Comparison of ENCODE assay signal across 2 fruit fly cellular contexts in the genomic region with DNA sequence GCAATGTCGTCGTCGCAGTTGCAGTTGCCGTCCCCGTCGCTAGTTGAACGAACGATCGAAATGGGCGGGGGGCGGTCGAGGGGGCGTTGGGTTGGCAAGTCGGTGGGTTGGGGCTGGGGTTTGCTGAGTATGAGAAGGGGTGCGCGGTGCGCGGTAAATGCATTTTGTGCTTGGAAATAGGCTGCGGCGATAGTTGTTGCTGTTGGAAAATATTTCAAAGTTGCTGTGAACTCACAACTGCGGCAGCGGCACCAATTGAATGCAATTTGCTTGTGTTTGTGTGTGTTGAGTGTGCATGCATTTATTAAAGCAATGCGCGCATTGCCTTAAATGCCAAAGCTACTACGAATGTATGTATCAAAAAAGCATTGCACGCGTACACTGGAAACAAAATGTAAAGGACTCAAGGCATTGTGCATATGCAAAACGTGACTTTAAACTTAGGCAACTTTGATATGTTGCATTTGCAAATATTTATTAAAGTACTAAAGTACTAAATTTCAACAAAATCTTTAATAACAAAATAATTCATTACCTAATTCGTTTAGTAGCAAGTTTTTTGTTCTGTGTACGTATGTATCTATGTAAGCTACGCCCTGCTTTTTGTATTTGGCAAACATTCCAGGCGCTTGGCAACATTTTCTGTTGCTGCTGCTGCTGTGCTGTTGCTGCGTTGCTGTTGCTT.
TF ChIP-seq lines count a peak whose summit lies in the region.

No protein-coding gene starts in this region.

TF ChIP-seq in whole organism, embryonic, 481 proteins besides CTCF, POLR2A, EP300 and RAD21 (continued from another document and continues in another):
- peak; percentile 15 for TF ChIP-seq tio (GFP tag; optimal IDR thresholded peaks at IDR 0.05; lab: Kevin White, UChicago)
- no peak for TF ChIP-seq CG6683 (GFP tag; optimal IDR thresholded peaks at IDR 0.05; lab: Kevin White, UChicago)
- peak; percentile 34 for TF ChIP-seq Xbp1 (GFP tag; optimal IDR thresholded peaks at IDR 0.05; lab: Kevin White, UChicago)
- TF ChIP-seq salm (tag; optimal IDR thresholded peaks at IDR 0.05; lab: Kevin White, UChicago) = peak; percentile 36
- TF ChIP-seq CG1529 (GFP tag; optimal IDR thresholded peaks at IDR 0.05; lab: Kevin White, UChicago) = peak; percentile 36
- peak; percentile 20 for TF ChIP-seq CG10462 (GFP tag; optimal IDR thresholded peaks at IDR 0.05; lab: Kevin White, UChicago)
- no peak for TF ChIP-seq Tbp (GFP tag; optimal IDR thresholded peaks at IDR 0.05; lab: Kevin White, UChicago)
- TF ChIP-seq Hsf (GFP tag; optimal IDR thresholded peaks at IDR 0.05; lab: Kevin White, UChicago) = peak; percentile 45
- TF ChIP-seq Antp (GFP tag; optimal IDR thresholded peaks at IDR 0.05; lab: Kevin White, UChicago) = peak; percentile 32
- TF ChIP-seq rib (GFP tag; IDR thresholded peaks at IDR 0.05; lab: Robert Waterston, UW) = peak; percentile 80
- TF ChIP-seq jing (GFP tag; optimal IDR thresholded peaks at IDR 0.05; lab: Kevin White, UChicago) = no peak
- TF ChIP-seq row (GFP tag; IDR thresholded peaks at IDR 0.05; lab: Robert Waterston, UW) = 0 out of 3 replicates have a peak, but pooled peaks have one; percentile 26
- no peak for TF ChIP-seq CG16813 (GFP tag; IDR thresholded peaks at IDR 0.05; lab: Robert Waterston, UW; ENCODE audit: partially characterized antibody)
- peak; percentile 3; the same call in 1 of the 3 replicates for TF ChIP-seq CG17361 (GFP tag; IDR thresholded peaks at IDR 0.05; lab: Robert Waterston, UW)
- no peak for TF ChIP-seq Chrac-16 (GFP tag; optimal IDR thresholded peaks at IDR 0.05; lab: Kevin White, UChicago)
- peak; percentile 17; the same call in 1 of the 2 replicates for TF ChIP-seq chm (GFP tag; IDR thresholded peaks at IDR 0.05; lab: Robert Waterston, UW)
- TF ChIP-seq chif (GFP tag; optimal IDR thresholded peaks at IDR 0.05; lab: Kevin White, UChicago) = peak in 1 of 2 experiments; percentile 66
- peak; percentile 84 for TF ChIP-seq Med (GFP tag; lab: Kevin White, UChicago)
- TF ChIP-seq gsb-n (tag; optimal IDR thresholded peaks at IDR 0.05; lab: Kevin White, UChicago) = peak; percentile 73
- TF ChIP-seq psq (GFP tag; optimal IDR thresholded peaks at IDR 0.05; lab: Kevin White, UChicago) = no peak
- TF ChIP-seq chinmo (GFP tag; IDR thresholded peaks at IDR 0.05; lab: Robert Waterston, UW; ENCODE audit: partially characterized antibody) = no peak; the same call in 3 of the 4 replicates
- TF ChIP-seq CG11504 (tag; optimal IDR thresholded peaks at IDR 0.05; lab: Kevin White, UChicago) = peak; percentile 79
- no peak for TF ChIP-seq E2f1 (GFP tag; IDR thresholded peaks at IDR 0.05; lab: Robert Waterston, UW)
- no peak for TF ChIP-seq MBD-R2 (GFP tag; IDR thresholded peaks at IDR 0.05; lab: Robert Waterston, UW)
- peak; percentile 51; the same call in 1 of the 2 replicates for TF ChIP-seq CG32767 (GFP tag; IDR thresholded peaks at IDR 0.05; lab: Robert Waterston, UW)
- TF ChIP-seq gsb (GFP tag; IDR thresholded peaks at IDR 0.05; lab: Robert Waterston, UW) = no peak
- no peak for TF ChIP-seq CG34376 (GFP tag; optimal IDR thresholded peaks at IDR 0.05; lab: Kevin White, UChicago)
- TF ChIP-seq Ets65A (GFP tag; lab: Kevin White, UChicago) = peak; percentile 62
- TF ChIP-seq CG8944 (GFP tag; optimal IDR thresholded peaks at IDR 0.05; lab: Kevin White, UChicago) = no peak
- 0 out of 2 replicates have a peak, but pooled peaks have one; percentile 19 for TF ChIP-seq ttk (GFP tag; IDR thresholded peaks at IDR 0.05; lab: Robert Waterston, UW)
- no peak for TF ChIP-seq TFAM (GFP tag; optimal IDR thresholded peaks at IDR 0.05; lab: Kevin White, UChicago)
- peak; percentile 37 for TF ChIP-seq tap (tag; optimal IDR thresholded peaks at IDR 0.05; lab: Kevin White, UChicago)
- peak; percentile 37 for TF ChIP-seq CG4707 (GFP tag; optimal IDR thresholded peaks at IDR 0.05; lab: Kevin White, UChicago)
- TF ChIP-seq CG4424 (GFP tag; optimal IDR thresholded peaks at IDR 0.05; lab: Kevin White, UChicago) = peak; percentile 30
- TF ChIP-seq jumu (GFP tag; optimal IDR thresholded peaks at IDR 0.05; lab: Kevin White, UChicago) = peak; percentile 11
- TF ChIP-seq Ravus (GFP tag; IDR thresholded peaks at IDR 0.05; lab: Robert Waterston, UW) = no peak
- no peak; the same call in 1 of the 2 replicates for TF ChIP-seq CG5953 (GFP tag; IDR thresholded peaks at IDR 0.05; lab: Robert Waterston, UW)
- peak; percentile 39 for TF ChIP-seq CG14710 (tag; optimal IDR thresholded peaks at IDR 0.05; lab: Kevin White, UChicago)
- TF ChIP-seq dimm (GFP tag; IDR thresholded peaks at IDR 0.05; lab: Robert Waterston, UW) = no peak
- no peak for TF ChIP-seq CG18619 (GFP tag; optimal IDR thresholded peaks at IDR 0.05; lab: Kevin White, UChicago)
- peak; percentile 52 for TF ChIP-seq Xrp1 (GFP tag; IDR thresholded peaks at IDR 0.05; lab: Robert Waterston, UW)
- no peak for TF ChIP-seq cas (GFP tag; IDR thresholded peaks at IDR 0.05; lab: Robert Waterston, UW)
- TF ChIP-seq Hr51 (GFP tag; optimal IDR thresholded peaks at IDR 0.05; lab: Kevin White, UChicago) = peak in 1 of 2 experiments; percentile 50
- TF ChIP-seq ato (GFP tag; IDR thresholded peaks at IDR 0.05; lab: Robert Waterston, UW; ENCODE audit: partially characterized antibody) = no peak
- no peak for TF ChIP-seq tin (GFP tag; optimal IDR thresholded peaks at IDR 0.05; lab: Kevin White, UChicago)
- TF ChIP-seq Dll (GFP tag; IDR thresholded peaks at IDR 0.05; lab: Robert Waterston, UW; ENCODE audit: partially characterized antibody) = no peak
- no peak for TF ChIP-seq btn (GFP tag; optimal IDR thresholded peaks at IDR 0.05; lab: Kevin White, UChicago)
- TF ChIP-seq CG17328 (GFP tag; IDR thresholded peaks at IDR 0.05; lab: Robert Waterston, UW) = 0 out of 2 replicates have a peak, but pooled peaks have one; percentile 34
- TF ChIP-seq sqz (GFP tag; optimal IDR thresholded peaks at IDR 0.05; lab: Kevin White, UChicago) = no peak
- TF ChIP-seq eve (GFP tag; optimal IDR thresholded peaks at IDR 0.05; lab: Kevin White, UChicago) = peak in 1 of 2 experiments; percentile 78
- TF ChIP-seq ara (GFP tag; IDR thresholded peaks at IDR 0.05; lab: Robert Waterston, UW) = peak; percentile 49; the same call in 1 of the 2 replicates
- TF ChIP-seq dysf (GFP tag; IDR thresholded peaks at IDR 0.05; lab: Robert Waterston, UW) = peak; percentile 54; the same call in 2 of the 3 replicates
- peak; percentile 29 for TF ChIP-seq CG3407 (GFP tag; optimal IDR thresholded peaks at IDR 0.05; lab: Kevin White, UChicago)
- peak; percentile 27 for TF ChIP-seq CG8089 (GFP tag; optimal IDR thresholded peaks at IDR 0.05; lab: Kevin White, UChicago)
- no peak for TF ChIP-seq E2f2 (GFP tag; IDR thresholded peaks at IDR 0.05; lab: Robert Waterston, UW)
- TF ChIP-seq CG1233 (GFP tag; optimal IDR thresholded peaks at IDR 0.05; lab: Kevin White, UChicago) = no peak
- peak; percentile 57 for TF ChIP-seq CG17359 (tag; optimal IDR thresholded peaks at IDR 0.05; lab: Kevin White, UChicago)
- TF ChIP-seq CG10959 (GFP tag; IDR thresholded peaks at IDR 0.05; lab: Robert Waterston, UW) = peak; percentile 19; the same call in 1 of the 2 replicates
- no peak for TF ChIP-seq CG17568 (GFP tag; optimal IDR thresholded peaks at IDR 0.05; lab: Kevin White, UChicago)
- peak; percentile 33; the same call in 1 of the 2 replicates for TF ChIP-seq CG10366 (GFP tag; IDR thresholded peaks at IDR 0.05; lab: Robert Waterston, UW)

TF ChIP-seq in whole organism, prepupa, 60 proteins besides CTCF, POLR2A, EP300 and RAD21 (continued from another document):
- TF ChIP-seq CG3919 (GFP tag; optimal IDR thresholded peaks at IDR 0.05; lab: Kevin White, UChicago) (peak; percentile 91), Ets21C (GFP tag; optimal IDR thresholded peaks at IDR 0.05; lab: Kevin White, UChicago) (peak; percentile 32), ss (GFP tag; optimal IDR thresholded peaks at IDR 0.05; lab: Kevin White, UChicago) (peak; percentile 79 to 83), CG16779 (tag; optimal IDR thresholded peaks at IDR 0.05; lab: Kevin White, UChicago) (peak; percentile 89), Sox102F (GFP tag; optimal IDR thresholded peaks at IDR 0.05; lab: Kevin White, UChicago) (peak; percentile 36), Ets96B (tag; optimal IDR thresholded peaks at IDR 0.05; lab: Kevin White, UChicago) (peak; percentile 93), CG6792 (GFP tag; optimal IDR thresholded peaks at IDR 0.05; lab: Kevin White, UChicago) (peak; percentile 69), fkh (GFP tag; optimal IDR thresholded peaks at IDR 0.05; lab: Kevin White, UChicago) (no peak), CG11294 (GFP tag; IDR thresholded peaks at IDR 0.05; lab: Robert Waterston, UW) (peak; percentile 96), Hr38 (GFP tag; optimal IDR thresholded peaks at IDR 0.05; lab: Kevin White, UChicago) (peak; percentile 75), CG3032 (tag; optimal IDR thresholded peaks at IDR 0.05; lab: Kevin White, UChicago) (peak; percentile 93)
